Fruit fly (Drosophila melanogaster): Measurements from ENCODE around the gene CG13299.

CG13299 gene

dm6 chr3L:6245646-6246045 is 13.5 kb upstream of the CG13299 start, which contains the start of gene Mdr65:
TSS of gene Mdr65 (minus strand) at chr3L:6245746.
- TF ChIP-seq Mio (GFP tag; optimal IDR thresholded peaks at IDR 0.05) (no peak), CrebA (GFP tag; optimal IDR thresholded peaks at IDR 0.05; ENCODE audit: borderline replicate concordance) (no peak), N (GFP tag; optimal IDR thresholded peaks at IDR 0.05) (no peak), psq (GFP tag; optimal IDR thresholded peaks at IDR 0.05) (no peak), sage (GFP tag; optimal IDR thresholded peaks at IDR 0.05) (no peak), Vsx2 (GFP tag; optimal IDR thresholded peaks at IDR 0.05; ENCODE audit: partially characterized antibody) (no peak), Myc (optimal IDR thresholded peaks at IDR 0.05) (no peak), woc (GFP tag; optimal IDR thresholded peaks at IDR 0.05) (no peak)

- TF ChIP-seq brk (GFP tag; optimal IDR thresholded peaks at IDR 0.05) (no peak), dmrt93B (GFP tag; optimal IDR thresholded peaks at IDR 0.05) (no peak), usp (GFP tag; optimal IDR thresholded peaks at IDR 0.05) (no peak), br (GFP tag; optimal IDR thresholded peaks at IDR 0.05) (no peak), Abd-B (GFP tag; optimal IDR thresholded peaks at IDR 0.05) (no peak), Hr83 (GFP tag; optimal IDR thresholded peaks at IDR 0.05; ENCODE audit: poor library complexity, severe bottlenecking) (no peak), Sp1 (GFP tag; optimal IDR thresholded peaks at IDR 0.05) (no peak), Hnf4 (GFP tag; optimal IDR thresholded peaks at IDR 0.05) (no peak), fru (GFP tag; optimal IDR thresholded peaks at IDR 0.05) (no peak), CrebA (GFP tag; optimal IDR thresholded peaks at IDR 0.05; ENCODE audit: borderline replicate concordance) (no peak), psq (GFP tag; optimal IDR thresholded peaks at IDR 0.05) (no peak), dl (GFP tag; optimal IDR thresholded peaks at IDR 0.05; ENCODE audit: insufficient read depth in 1 of 2, partially characterized antibody in 2 of 2) (no peak), h (GFP tag; optimal IDR thresholded peaks at IDR 0.05) (no peak), ey (GFP tag; optimal IDR thresholded peaks at IDR 0.05) (no peak), CG32264 (GFP tag; optimal IDR thresholded peaks at IDR 0.05) (no peak), Hr78 (GFP tag; optimal IDR thresholded peaks at IDR 0.05) (no peak), GATAd (GFP tag; optimal IDR thresholded peaks at IDR 0.05) (no peak), CG9705 (GFP tag; optimal IDR thresholded peaks at IDR 0.05) (no peak), lola (GFP tag; optimal IDR thresholded peaks at IDR 0.05) (no peak), OdsH (GFP tag; optimal IDR thresholded peaks at IDR 0.05) (no peak)
Observed at dm6 chr3L:6239968-6240367, 7.8 kb upstream of the CG13299 start, which contains the start of gene CG10226. TSS of gene CG10226 (minus strand) at chr3L:6240068.

DNA sequence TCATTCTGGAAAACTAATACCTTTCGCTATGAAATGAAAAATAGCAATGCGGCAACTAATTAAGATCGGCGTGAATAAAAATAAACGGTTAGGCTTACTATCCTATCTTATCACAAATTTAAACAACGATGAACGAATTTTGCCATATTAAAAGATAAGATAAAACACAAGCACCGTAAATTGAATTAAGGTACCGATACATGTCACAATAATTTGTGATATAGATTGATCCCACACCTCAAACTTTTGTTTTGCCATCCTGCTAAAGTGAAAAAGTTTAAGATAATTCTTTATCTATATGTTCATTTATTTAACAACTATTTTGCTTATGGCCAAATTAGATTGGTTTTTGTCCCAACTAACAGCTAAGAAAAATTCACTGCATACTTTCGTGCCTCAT is 1.9 kb upstream of the CG13299 start, which contains the start of gene CG42714:
Gene CG42714, minus strand, starts transcription at position 22 of the 400 bp plus-strand sequence.
- TF ChIP-seq psq (GFP tag; optimal IDR thresholded peaks at IDR 0.05) = no peak
- no peak for TF ChIP-seq Jra (GFP tag; optimal IDR thresholded peaks at IDR 0.05)
- TF ChIP-seq foxo (GFP tag; optimal IDR thresholded peaks at IDR 0.05) = no peak
- no peak for TF ChIP-seq Hnf4 (GFP tag; optimal IDR thresholded peaks at IDR 0.05)
- TF ChIP-seq Vsx2 (GFP tag; optimal IDR thresholded peaks at IDR 0.05; ENCODE audit: partially characterized antibody) = no peak
- TF ChIP-seq OdsH (GFP tag; optimal IDR thresholded peaks at IDR 0.05) = no peak
- no peak for TF ChIP-seq Dfd (GFP tag; optimal IDR thresholded peaks at IDR 0.05)
- TF ChIP-seq Hr83 (GFP tag; optimal IDR thresholded peaks at IDR 0.05; ENCODE audit: poor library complexity, severe bottlenecking) = no peak
- TF ChIP-seq CG32264 (GFP tag; optimal IDR thresholded peaks at IDR 0.05) = no peak
- TF ChIP-seq pan (optimal IDR thresholded peaks at IDR 0.05) = no peak
- TF ChIP-seq ey (GFP tag; optimal IDR thresholded peaks at IDR 0.05) = no peak
- TF ChIP-seq CrebA (GFP tag; optimal IDR thresholded peaks at IDR 0.05; ENCODE audit: borderline replicate concordance) = no peak
- no peak for TF ChIP-seq Myc (optimal IDR thresholded peaks at IDR 0.05)
- TF ChIP-seq Abd-B (GFP tag; optimal IDR thresholded peaks at IDR 0.05) = no peak
- no peak for TF ChIP-seq N (GFP tag; optimal IDR thresholded peaks at IDR 0.05)
- no peak for TF ChIP-seq rgr (GFP tag; optimal IDR thresholded peaks at IDR 0.05)
- no peak for TF ChIP-seq usp (GFP tag; optimal IDR thresholded peaks at IDR 0.05)
- TF ChIP-seq Mio (GFP tag; optimal IDR thresholded peaks at IDR 0.05) = no peak

dm6 chr3L:6233281-6233680 is 1.1 kb upstream of the CG13299 start, which contains the start of gene BG642312:
TSS of gene BG642312 (minus strand) at chr3L:6233381.
- no peak for TF ChIP-seq dmrt93B (GFP tag; optimal IDR thresholded peaks at IDR 0.05)
- TF ChIP-seq CrebA (GFP tag; optimal IDR thresholded peaks at IDR 0.05; ENCODE audit: borderline replicate concordance) = no peak
- no peak for TF ChIP-seq woc (GFP tag; optimal IDR thresholded peaks at IDR 0.05)
- no peak for TF ChIP-seq foxo (GFP tag; optimal IDR thresholded peaks at IDR 0.05)
- no peak for TF ChIP-seq OdsH (GFP tag; optimal IDR thresholded peaks at IDR 0.05)
- TF ChIP-seq usp (GFP tag; optimal IDR thresholded peaks at IDR 0.05) = no peak
- TF ChIP-seq dsf (GFP tag; optimal IDR thresholded peaks at IDR 0.05; ENCODE audit: borderline replicate concordance) = no peak
- TF ChIP-seq tai (GFP tag; optimal IDR thresholded peaks at IDR 0.05) = no peak
- no peak for TF ChIP-seq Rel (GFP tag; optimal IDR thresholded peaks at IDR 0.05)
- no peak for TF ChIP-seq Rel (tag; optimal IDR thresholded peaks at IDR 0.05)
- no peak for TF ChIP-seq Hr78 (GFP tag; optimal IDR thresholded peaks at IDR 0.05)
- TF ChIP-seq N (GFP tag; optimal IDR thresholded peaks at IDR 0.05) = no peak
- no peak for TF ChIP-seq Abd-B (GFP tag; optimal IDR thresholded peaks at IDR 0.05)
- no peak for TF ChIP-seq dl (GFP tag; optimal IDR thresholded peaks at IDR 0.05; ENCODE audit: insufficient read depth in 1 of 2, partially characterized antibody in 2 of 2)
- TF ChIP-seq Dif (GFP tag; optimal IDR thresholded peaks at IDR 0.05; ENCODE audit: partially characterized antibody) = no peak
- TF ChIP-seq sv (GFP tag; optimal IDR thresholded peaks at IDR 0.05) = no peak
- TF ChIP-seq ey (GFP tag; optimal IDR thresholded peaks at IDR 0.05) = no peak
- TF ChIP-seq pan (optimal IDR thresholded peaks at IDR 0.05) = no peak
- no peak for TF ChIP-seq lola (GFP tag; optimal IDR thresholded peaks at IDR 0.05)
- TF ChIP-seq GATAd (GFP tag; optimal IDR thresholded peaks at IDR 0.05) = no peak
- TF ChIP-seq CG32264 (GFP tag; optimal IDR thresholded peaks at IDR 0.05) = no peak

Data from whole organism, wandering third instar larva.